Fruit fly (Drosophila melanogaster): ENCODE data around the gene Alp11.

Alp11 gene

DNA sequence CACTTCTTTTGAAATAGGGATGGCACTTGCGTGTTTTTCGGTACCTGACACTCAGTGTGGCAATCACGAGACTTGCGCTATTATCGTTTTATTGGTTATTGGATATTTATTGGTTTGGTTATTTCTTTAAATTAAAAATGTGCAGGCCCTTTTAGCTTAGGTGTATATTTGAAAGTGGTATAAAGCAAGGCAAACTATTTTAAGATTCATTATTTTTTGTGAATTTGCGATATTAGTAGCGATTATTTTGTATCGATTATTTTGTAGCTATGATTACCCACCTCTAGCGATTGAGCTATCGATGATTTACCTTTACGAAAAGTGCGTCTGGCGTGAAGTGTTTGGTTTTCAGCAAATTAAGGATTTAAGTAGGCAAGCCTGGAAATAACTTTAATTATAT lies 4.7 kb upstream of the Alp11 start, which contains the start of the genes CG9215 and CG8097 (continued):
- TF ChIP-seq otp (GFP tag; IDR thresholded peaks at IDR 0.05) (no peak), NC2β (GFP tag; optimal IDR thresholded peaks at IDR 0.05) (peak; percentile 47), CG17612 (GFP tag; IDR thresholded peaks at IDR 0.05) (no peak), repo (GFP tag; optimal IDR thresholded peaks at IDR 0.05) (no peak), lbe (GFP tag; optimal IDR thresholded peaks at IDR 0.05) (peak; percentile 31), CG31388 (GFP tag; optimal IDR thresholded peaks at IDR 0.05) (no peak), CkIIα-i1 (GFP tag; IDR thresholded peaks at IDR 0.05) (no peak), z (GFP tag; IDR thresholded peaks at IDR 0.05) (no peak), fd64A (GFP tag; optimal IDR thresholded peaks at IDR 0.05) (no peak), gcm (GFP tag; optimal IDR thresholded peaks at IDR 0.05) (no peak), CG13775 (GFP tag; optimal IDR thresholded peaks at IDR 0.05) (peak; percentile 11), Med (GFP tag) (peak; percentile 84), br (optimal IDR thresholded peaks at IDR 0.05) (no peak), CG11085 (GFP tag; IDR thresholded peaks at IDR 0.05) (no peak), CG2889 (GFP tag; IDR thresholded peaks at IDR 0.05) (no peak), B-H1 (GFP tag; IDR thresholded peaks at IDR 0.05) (no peak), Ada2b (GFP tag; IDR thresholded peaks at IDR 0.05) (no peak), zen2 (GFP tag; IDR thresholded peaks at IDR 0.05; ENCODE audit: partially characterized antibody) (peak; percentile 79; the same call in 2 of the 3 replicates), mld (GFP tag; IDR thresholded peaks at IDR 0.05; ENCODE audit: partially characterized antibody) (peak; percentile 85; the same call in 2 of the 3 replicates), Mad (GFP tag; optimal IDR thresholded peaks at IDR 0.05) (no peak), CG13296 (GFP tag; optimal IDR thresholded peaks at IDR 0.05) (no peak), shn (GFP tag; optimal IDR thresholded peaks at IDR 0.05) (peak; percentile 47), CG15601 (tag; optimal IDR thresholded peaks at IDR 0.05) (peak; percentile 21), CG8924 (tag; optimal IDR thresholded peaks at IDR 0.05) (peak; percentile 27), gro (GFP tag; optimal IDR thresholded peaks at IDR 0.05) (peak; percentile 20), CG4424 (GFP tag; optimal IDR thresholded peaks at IDR 0.05) (no peak), CG7357 (GFP tag; IDR thresholded peaks at IDR 0.05) (no peak), CG32772 (GFP tag; IDR thresholded peaks at IDR 0.05) (no peak), CG31224 (GFP tag; IDR thresholded peaks at IDR 0.05) (no peak), odd (GFP tag; optimal IDR thresholded peaks at IDR 0.05) (no peak), HLH54F (GFP tag; optimal IDR thresholded peaks at IDR 0.05) (peak; percentile 59), Vsx1 (GFP tag; optimal IDR thresholded peaks at IDR 0.05) (no peak), Atf6 (GFP tag; IDR thresholded peaks at IDR 0.05) (0 out of 2 replicates have a peak, but pooled peaks have one; percentile 38), Gug (GFP tag; IDR thresholded peaks at IDR 0.05) (no peak), ase (GFP tag; IDR thresholded peaks at IDR 0.05) (no peak), zen (tag; optimal IDR thresholded peaks at IDR 0.05) (no peak), fru (optimal IDR thresholded peaks at IDR 0.05) (no peak), Deaf1 (tag; optimal IDR thresholded peaks at IDR 0.05) (peak; percentile 11), Hr78 (GFP tag; optimal IDR thresholded peaks at IDR 0.05) (no peak), H2.0 (GFP tag; IDR thresholded peaks at IDR 0.05) (no peak), ssp (GFP tag; IDR thresholded peaks at IDR 0.05) (no peak), CG14860 (GFP tag; IDR thresholded peaks at IDR 0.05; ENCODE audit: partially characterized antibody) (peak; percentile 96), ac (GFP tag; optimal IDR thresholded peaks at IDR 0.05) (no peak), wek (GFP tag; optimal IDR thresholded peaks at IDR 0.05) (no peak), wor (GFP tag; IDR thresholded peaks at IDR 0.05) (no peak), CG3065 (GFP tag; optimal IDR thresholded peaks at IDR 0.05) (no peak), CG1024 (GFP tag; IDR thresholded peaks at IDR 0.05) (no peak), CG8359 (GFP tag; optimal IDR thresholded peaks at IDR 0.05; ENCODE audit: borderline replicate concordance) (no peak), HLH4C (GFP tag; IDR thresholded peaks at IDR 0.05; ENCODE audit: partially characterized antibody) (peak; percentile 96), CG12659 (GFP tag; optimal IDR thresholded peaks at IDR 0.05) (peak; percentile 57), CG13287 (GFP tag; IDR thresholded peaks at IDR 0.05; ENCODE audit: partially characterized antibody) (peak; percentile 96), D19A (tag; optimal IDR thresholded peaks at IDR 0.05) (no peak)

Measured in whole organism, embryonic.